Fruit fly (Drosophila melanogaster) Kc167 (cell line): ENCODE measurements around the gene CG11629.

Experiments
- Myc ChIP-seq: fragments of >200 bp; optimal IDR thresholded peaks from 2 replicates; lab custom pipeline; 2017; ENCODE audit warnings: missing external identifiers
- psq ChIP-seq: fragments of >200 bp; optimal IDR thresholded peaks from 2 replicates; lab custom pipeline; 2017; ENCODE audit warnings: missing external identifiers

DNA sequence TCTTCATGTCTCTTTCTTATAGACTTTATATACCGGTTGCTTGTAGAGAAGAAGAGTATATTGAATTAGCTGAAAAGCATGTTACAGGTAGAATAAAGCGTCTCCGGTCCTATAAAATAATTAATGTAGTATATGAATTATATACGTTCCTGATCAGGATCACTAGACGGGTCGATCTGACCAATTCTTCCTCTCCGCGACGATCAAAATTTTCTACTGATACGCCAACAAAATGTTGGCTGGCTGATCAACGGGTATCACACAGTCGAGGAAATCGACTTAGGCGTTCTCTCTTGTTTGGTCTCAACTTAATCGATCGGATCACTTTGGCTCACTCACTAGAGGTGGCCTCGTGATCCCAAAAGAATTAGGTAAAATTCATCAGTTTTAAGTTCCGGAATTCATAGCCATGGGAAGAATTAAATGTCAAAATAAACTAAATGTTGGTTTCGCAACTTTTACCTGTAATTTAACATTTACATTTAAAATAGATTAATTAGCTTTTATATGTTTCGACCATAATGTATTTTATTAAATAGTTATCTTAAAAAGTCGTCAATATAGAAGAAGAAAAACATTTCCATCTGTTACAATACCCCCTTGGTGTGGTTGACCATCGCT lies 16.5 kb downstream of the CG11629 start:
- TF ChIP-seq Myc = no peak
- TF ChIP-seq psq (lab: Kevin White, UChicago) = no peak
